Worm (Caenorhabditis elegans) whole organism, young adult: ENCODE measurements around the gene dpy-23.

Experiments
- F52B5.7 ChIP-seq: sonication (generic microtip); optimal IDR thresholded peaks from 2 replicates; lab custom pipeline; 2016; ENCODE audit warnings: mild to moderate bottlenecking, missing genetic modification characterization, missing compliant biosample characterization
- ama-1 ChIP-seq, 3 experiments: fragments of 150-350 bp in 1 of 3; sonication (generic microtip) in 2 of 3; optimal IDR thresholded peaks; 2 replicates each; lab custom pipeline; 2014 to 2018; ENCODE audit warnings: missing biosample characterization in 2 of 3, missing genetic modification characterization in 2 of 3, missing genetic modification reagents in 2 of 3
- ceh-27 ChIP-seq: fragments of 200-800 bp; sonication (Bioruptor generic); optimal IDR thresholded peaks from 2 replicates; lab custom pipeline; 2018; ENCODE audit warnings: mild to moderate bottlenecking, missing genetic modification characterization, moderate library complexity, missing compliant biosample characterization
- ceh-40 ChIP-seq: fragments of 200-800 bp; sonication (Bioruptor generic); IDR thresholded peaks from 2 replicates; pipeline ENCODE4 v1.3.6; 2022; ENCODE audit warnings: missing genetic modification characterization, missing compliant biosample characterization
- lag-1 ChIP-seq: fragments of 200-800 bp; sonication (Bioruptor generic); IDR thresholded peaks from 2 replicates; pipeline ENCODE4 v1.3.6; 2022; ENCODE audit warnings: missing genetic modification reagents, missing genetic modification characterization, missing compliant biosample characterization
- madf-6 ChIP-seq: fragments of 200-800 bp; sonication (Bioruptor generic); IDR thresholded peaks from 2 replicates; pipeline ENCODE4 v1.3.6; 2022; ENCODE audit warnings: missing genetic modification reagents, missing genetic modification characterization, missing compliant biosample characterization
- snpc-1.1 ChIP-seq: sonication (generic microtip); optimal IDR thresholded peaks from 2 replicates; lab custom pipeline; 2017; ENCODE audit warnings: missing genetic modification characterization, mild to moderate bottlenecking, missing compliant biosample characterization, antibody characterized with exemption, moderate library complexity, missing genotype, missing genetic modification reagents; ENCODE audit not compliant: insufficient read depth
- ztf-25 ChIP-seq: fragments of 200-800 bp; sonication (Bioruptor generic); IDR thresholded peaks from 2 replicates; pipeline ENCODE4 v1.3.6; 2022; ENCODE audit warnings: missing genetic modification reagents, missing genetic modification characterization, missing compliant biosample characterization

DNA sequence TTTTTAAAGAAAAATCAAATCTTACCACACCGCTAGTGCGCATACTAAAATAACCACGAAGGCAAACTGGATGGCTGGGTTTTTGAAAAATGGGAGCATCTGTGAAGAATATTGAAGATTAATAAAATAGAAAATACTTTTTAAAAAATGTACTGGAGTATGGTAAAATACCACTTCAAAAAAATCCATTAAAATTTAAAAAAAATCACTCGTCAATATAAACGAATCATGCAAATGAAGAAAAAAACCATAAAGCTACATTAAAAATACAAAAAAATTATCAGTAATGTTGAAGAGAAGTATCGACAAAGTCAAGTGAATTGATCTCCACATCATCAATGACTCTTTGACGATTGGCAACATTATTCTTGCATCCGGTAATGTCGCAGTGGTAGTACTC is 18.4 kb upstream of the dpy-23 start, which contains the start of gene R160.5:
- TF ChIP-seq ama-1 (optimal IDR thresholded peaks at IDR 0.05; lab: Kevin White, UChicago) (no peak), ama-1 (GFP tag; optimal IDR thresholded peaks at IDR 0.05; lab: Kevin White, UChicago) (no peak), lag-1 (no peak), ceh-27 (GFP tag; lab: Kevin White, UChicago) (no peak), ztf-25 (GFP tag; lab: Robert Waterston, UW) (no peak), ceh-40 (GFP tag; lab: Robert Waterston, UW) (no peak), F52B5.7 (tag; lab: Kevin White, UChicago) (no peak), madf-6 (GFP tag; lab: Robert Waterston, UW) (no peak), snpc-1.1 (tag; lab: Kevin White, UChicago) (no peak)
